Fruit fly (Drosophila melanogaster) whole organism, embryonic: ENCODE data around the gene jhamt.

Experiments used
- B-H1 ChIP-seq: fragments of 200-800 bp; sonication (Bioruptor generic); IDR thresholded peaks from 3 replicates; pipeline ENCODE4 v1.3.6; 2022; ENCODE audit warnings: missing biosample characterization, missing genetic modification characterization
- Bteb2 ChIP-seq: fragments of 200-800 bp; sonication (Bioruptor generic); optimal IDR thresholded peaks from 2 replicates; lab custom pipeline; 2016; ENCODE audit warnings: missing biosample characterization, missing genetic modification characterization
- CG10321 ChIP-seq: fragments of 200-800 bp; sonication (Bioruptor generic); IDR thresholded peaks from 2 replicates; pipeline ENCODE4 v1.3.6; 2022; ENCODE audit warnings: missing biosample characterization, missing genetic modification characterization
- CG10543 ChIP-seq: fragments of 200-800 bp; sonication (Bioruptor generic); optimal IDR thresholded peaks from 3 replicates; lab custom pipeline; 2017; ENCODE audit warnings: missing biosample characterization, mild to moderate bottlenecking, missing genetic modification characterization, moderate library complexity
- CG11093 ChIP-seq: fragments of 200-800 bp; sonication (Bioruptor generic); IDR thresholded peaks from 3 replicates; pipeline ENCODE4 v1.3.6; 2022; ENCODE audit warnings: missing biosample characterization, missing genetic modification characterization
- CG11695 ChIP-seq: fragments of 200-800 bp; sonication (Bioruptor generic); IDR thresholded peaks from 3 replicates; pipeline ENCODE4 v1.3.6; 2022; ENCODE audit warnings: missing biosample characterization, missing genetic modification characterization
- CG12659 ChIP-seq: fragments of 200-800 bp; sonication (Bioruptor generic); optimal IDR thresholded peaks from 3 replicates; lab custom pipeline; 2017; ENCODE audit warnings: mild to moderate bottlenecking, missing biosample characterization, missing genetic modification reagents, missing genetic modification characterization
- CG13123 ChIP-seq: fragments of 200-800 bp; sonication (Bioruptor generic); optimal IDR thresholded peaks from 2 replicates; lab custom pipeline; 2016; ENCODE audit warnings: missing biosample characterization, missing genetic modification characterization
- CG18011 ChIP-seq: fragments of 200-800 bp; sonication (Bioruptor generic); optimal IDR thresholded peaks from 2 replicates; lab custom pipeline; 2017; ENCODE audit warnings: missing biosample characterization, missing genetic modification characterization, mild to moderate bottlenecking, moderate library complexity, missing genotype
- CG18476 ChIP-seq: fragments of 200-800 bp; sonication (Bioruptor generic); optimal IDR thresholded peaks from 2 replicates; lab custom pipeline; 2016; ENCODE audit warnings: missing biosample characterization, mild to moderate bottlenecking, missing genetic modification characterization
- CG2129 ChIP-seq: fragments of 200-800 bp; sonication (Bioruptor generic); IDR thresholded peaks from 2 replicates; pipeline ENCODE4 v1.3.6; 2022; ENCODE audit warnings: missing biosample characterization, missing genetic modification characterization; ENCODE audit not compliant: partially characterized antibody
- CG2199 ChIP-seq: fragments of 200-800 bp; sonication (Bioruptor generic); IDR thresholded peaks from 3 replicates; pipeline ENCODE4 v1.3.6; 2022; ENCODE audit warnings: missing biosample characterization, missing genetic modification characterization
- CG2202 ChIP-seq: fragments of 200-800 bp; sonication (Bioruptor generic); optimal IDR thresholded peaks from 2 replicates; lab custom pipeline; 2018; ENCODE audit warnings: missing biosample characterization, mild to moderate bottlenecking, missing genetic modification characterization
- CG32767 ChIP-seq: fragments of 200-800 bp; sonication (Bioruptor generic); IDR thresholded peaks from 2 replicates; pipeline ENCODE4 v1.3.6; 2022; ENCODE audit warnings: missing biosample characterization, missing genetic modification characterization
- CG3847 ChIP-seq: fragments of 200-800 bp; sonication (Bioruptor generic); IDR thresholded peaks from 2 replicates; pipeline ENCODE4 v1.3.6; 2022; ENCODE audit warnings: missing biosample characterization, missing genetic modification characterization
- CG4617 ChIP-seq: fragments of 200-800 bp; sonication (Bioruptor generic); optimal IDR thresholded peaks from 3 replicates; lab custom pipeline; 2016; ENCODE audit warnings: missing biosample characterization, missing genetic modification characterization, borderline replicate concordance
- CG6272 ChIP-seq: fragments of 200-800 bp; sonication (Bioruptor generic); IDR thresholded peaks from 2 replicates; pipeline ENCODE4 v1.3.6; 2022; ENCODE audit warnings: missing biosample characterization, missing genetic modification characterization
- CG9609 ChIP-seq: fragments of 200-800 bp; sonication (Bioruptor generic); optimal IDR thresholded peaks from 3 replicates; lab custom pipeline; 2016; ENCODE audit warnings: missing biosample characterization, missing genetic modification characterization
- Dfd ChIP-seq, 2 experiments: fragments of >200 bp; optimal IDR thresholded peaks; 2 replicates each; lab custom pipeline; 2017; ENCODE audit warnings: missing biosample characterization in 2 of 2, missing genetic modification characterization in 2 of 2
- Doc2 ChIP-seq: fragments of 200-800 bp; sonication (Bioruptor generic); IDR thresholded peaks from 2 replicates; pipeline ENCODE4 v1.3.6; 2022; ENCODE audit warnings: missing biosample characterization, missing genetic modification characterization
- Doc3 ChIP-seq: fragments of 200-800 bp; sonication (Bioruptor generic); IDR thresholded peaks from 3 replicates; pipeline ENCODE4 v1.3.6; 2022; ENCODE audit warnings: missing biosample characterization, missing genetic modification characterization; ENCODE audit not compliant: partially characterized antibody
- Eip74EF ChIP-seq, 2 experiments: fragments of 200-800 bp in 1 of 2; fragments of >200 bp in 1 of 2; sonication (Bioruptor generic) in 1 of 2; optimal IDR thresholded peaks; 2 replicates each; lab custom pipeline; 2017 to 2019; ENCODE audit warnings: missing biosample characterization in 2 of 2, missing genetic modification characterization in 2 of 2, mild to moderate bottlenecking in 1 of 2, moderate library complexity in 1 of 2
- Hand ChIP-seq: fragments of 200-800 bp; sonication (Bioruptor generic); optimal IDR thresholded peaks from 2 replicates; lab custom pipeline; 2017; ENCODE audit warnings: mild to moderate bottlenecking, missing biosample characterization, missing genetic modification reagents, missing genetic modification characterization
- Hr39 ChIP-seq: fragments of >200 bp; optimal IDR thresholded peaks from 2 replicates; lab custom pipeline; 2017
- MTF-1 ChIP-seq: fragments of 200-800 bp; sonication (Bioruptor generic); optimal IDR thresholded peaks from 2 replicates; lab custom pipeline; 2018; ENCODE audit warnings: missing biosample characterization, mild to moderate bottlenecking, missing genetic modification characterization, borderline replicate concordance
- Meics ChIP-seq: fragments of 200-800 bp; sonication (Bioruptor generic); optimal IDR thresholded peaks from 2 replicates; lab custom pipeline; 2017; ENCODE audit warnings: missing biosample characterization, mild to moderate bottlenecking, missing genetic modification characterization
- Nf-YB ChIP-seq: fragments of 200-800 bp; sonication (Bioruptor generic); optimal IDR thresholded peaks from 3 replicates; lab custom pipeline; 2019; ENCODE audit warnings: missing biosample characterization, mild to moderate bottlenecking, missing genetic modification characterization, moderate library complexity
- Ravus ChIP-seq: fragments of 200-800 bp; sonication (Bioruptor generic); IDR thresholded peaks from 2 replicates; pipeline ENCODE4 v1.3.6; 2022; ENCODE audit warnings: missing biosample characterization, missing genetic modification characterization
- Sox102F ChIP-seq: fragments of 200-800 bp; sonication (Bioruptor generic); optimal IDR thresholded peaks from 2 replicates; lab custom pipeline; 2018; ENCODE audit warnings: missing biosample characterization, mild to moderate bottlenecking, missing genetic modification characterization, moderate library complexity
- Ssrp ChIP-seq: fragments of 200-800 bp; sonication (Bioruptor generic); optimal IDR thresholded peaks from 2 replicates; lab custom pipeline; 2018; ENCODE audit warnings: missing biosample characterization, mild to moderate bottlenecking, missing genetic modification characterization, moderate library complexity
- Stat92E ChIP-seq, 3 experiments: fragments of >200 bp in 2 of 3; fragments of 200-800 bp in 1 of 3; sonication (Bioruptor generic) in 1 of 3; optimal IDR thresholded peaks; 2 replicates each; lab custom pipeline; 2017 to 2019; ENCODE audit warnings: missing biosample characterization in 3 of 3, missing genetic modification characterization in 3 of 3, mild to moderate bottlenecking in 1 of 3, moderate library complexity in 1 of 3
- YL-1 ChIP-seq: fragments of 200-800 bp; sonication (Bioruptor generic); optimal IDR thresholded peaks from 3 replicates; lab custom pipeline; 2017; ENCODE audit warnings: missing biosample characterization, mild to moderate bottlenecking, missing genetic modification characterization
- amos ChIP-seq: fragments of 200-800 bp; sonication (Bioruptor generic); IDR thresholded peaks from 2 replicates; pipeline ENCODE4 v1.3.6; 2022; ENCODE audit warnings: missing biosample characterization, missing genetic modification characterization; ENCODE audit not compliant: partially characterized antibody
- bsh ChIP-seq, 2 experiments: fragments of 200-800 bp; sonication (Bioruptor generic); optimal IDR thresholded peaks; 2 replicates each; lab custom pipeline; 2017 to 2018; ENCODE audit warnings: mild to moderate bottlenecking in 2 of 2, missing biosample characterization in 2 of 2, missing genetic modification characterization in 2 of 2, moderate library complexity in 1 of 2
- fd64A ChIP-seq: fragments of 200-800 bp; sonication (Bioruptor generic); optimal IDR thresholded peaks from 3 replicates; lab custom pipeline; 2018; ENCODE audit warnings: missing biosample characterization, mild to moderate bottlenecking, missing genetic modification characterization
- gcm ChIP-seq: fragments of 200-800 bp; sonication (Bioruptor generic); optimal IDR thresholded peaks from 2 replicates; lab custom pipeline; 2019; ENCODE audit warnings: missing biosample characterization, mild to moderate bottlenecking, missing genetic modification characterization, moderate library complexity
- inv ChIP-seq: fragments of 200-800 bp; sonication (Bioruptor generic); IDR thresholded peaks from 2 replicates; pipeline ENCODE4 v1.3.6; 2022; ENCODE audit warnings: missing biosample characterization, missing genetic modification characterization; ENCODE audit not compliant: partially characterized antibody
- jumu ChIP-seq: fragments of 200-800 bp; sonication (Bioruptor generic); optimal IDR thresholded peaks from 3 replicates; lab custom pipeline; 2016; ENCODE audit warnings: missing biosample characterization, missing genetic modification characterization
- lola ChIP-seq, 3 experiments: fragments of >200 bp in 2 of 3; fragments of 200-800 bp in 1 of 3; sonication (Bioruptor generic) in 1 of 3; optimal IDR thresholded peaks; 2 replicates each; lab custom pipeline; 2017 to 2019; ENCODE audit warnings: missing biosample characterization in 3 of 3, missing genetic modification characterization in 3 of 3, mild to moderate bottlenecking in 1 of 3, moderate library complexity in 1 of 3
- luna ChIP-seq: fragments of 200-800 bp; sonication (Bioruptor generic); optimal IDR thresholded peaks from 2 replicates; lab custom pipeline; 2016; ENCODE audit warnings: missing biosample characterization, missing genetic modification characterization
- nmo ChIP-seq: fragments of 200-800 bp; sonication (Bioruptor generic); optimal IDR thresholded peaks from 2 replicates; lab custom pipeline; 2018; ENCODE audit warnings: missing biosample characterization, mild to moderate bottlenecking, missing genetic modification characterization, moderate library complexity
- pfk ChIP-seq: fragments of 200-800 bp; sonication (Bioruptor generic); optimal IDR thresholded peaks from 2 replicates; lab custom pipeline; 2018; ENCODE audit warnings: missing biosample characterization, mild to moderate bottlenecking, missing genetic modification characterization, moderate library complexity
- row ChIP-seq: fragments of 200-800 bp; sonication (Bioruptor generic); IDR thresholded peaks from 3 replicates; pipeline ENCODE4 v1.3.6; 2022; ENCODE audit warnings: missing biosample characterization, missing genetic modification characterization
- scrt ChIP-seq: fragments of 200-800 bp; sonication (Bioruptor generic); optimal IDR thresholded peaks from 2 replicates; lab custom pipeline; 2018; ENCODE audit warnings: missing biosample characterization, mild to moderate bottlenecking, missing genetic modification characterization, moderate library complexity
- sqz ChIP-seq: fragments of 200-800 bp; sonication (Bioruptor generic); optimal IDR thresholded peaks from 3 replicates; lab custom pipeline; 2018; ENCODE audit warnings: missing biosample characterization, mild to moderate bottlenecking, missing genetic modification characterization
- tio ChIP-seq: fragments of 200-800 bp; sonication (Bioruptor generic); optimal IDR thresholded peaks from 2 replicates; lab custom pipeline; 2017; ENCODE audit warnings: missing biosample characterization, missing genetic modification characterization, inconsistent platforms
- vfl ChIP-seq: fragments of 200-800 bp; sonication (Bioruptor generic); optimal IDR thresholded peaks from 2 replicates; lab custom pipeline; 2016; ENCODE audit warnings: missing biosample characterization, missing genetic modification characterization
- zen ChIP-seq: fragments of 200-800 bp; sonication (Bioruptor generic); optimal IDR thresholded peaks from 3 replicates; lab custom pipeline; 2018; ENCODE audit warnings: missing biosample characterization, mild to moderate bottlenecking, missing genetic modification characterization, moderate library complexity

Gene jhamt

dm6 chr2L:16350160-16350633 is 15.5 kb upstream of the jhamt start (continued):
- TF ChIP-seq CG11093 (GFP tag; lab: Robert Waterston, UW) (peak; percentile 51; the same call in 2 of the 3 replicates), Dfd (GFP tag; optimal IDR thresholded peaks at IDR 0.05; lab: Kevin White, UChicago) (no peak), CG18011 (GFP tag; lab: Kevin White, UChicago) (peak; percentile 12), Hr39 (lab: Kevin White, UChicago) (no peak), Meics (GFP tag; lab: Kevin White, UChicago) (peak; percentile 79), scrt (GFP tag; lab: Kevin White, UChicago) (peak; percentile 23), Doc2 (GFP tag; lab: Robert Waterston, UW) (no peak), CG4617 (peak; percentile 35), Doc3 (GFP tag; lab: Robert Waterston, UW) (0 out of 3 replicates have a peak, but pooled peaks have one; percentile 37), CG2199 (GFP tag; lab: Robert Waterston, UW) (peak; percentile 86), B-H1 (peak; percentile 72), zen (peak; percentile 47), CG10543 (GFP tag; lab: Kevin White, UChicago) (no peak), lola (GFP tag; optimal IDR thresholded peaks at IDR 0.05; lab: Kevin White, UChicago) (peak in 1 of 3 experiments; percentile 65), luna (GFP tag; lab: Kevin White, UChicago) (no peak), Bteb2 (peak; percentile 27), Ssrp (tag; lab: Kevin White, UChicago) (peak; percentile 77), Nf-YB (GFP tag; lab: Kevin White, UChicago) (peak; percentile 29), fd64A (GFP tag; lab: Kevin White, UChicago) (no peak), bsh (GFP tag; optimal IDR thresholded peaks at IDR 0.05; lab: Kevin White, UChicago) (peak in 1 of 2 experiments; percentile 21), amos (GFP tag; lab: Robert Waterston, UW) (peak; percentile 72), tio (GFP tag; lab: Kevin White, UChicago) (peak; percentile 65), CG13123 (GFP tag; lab: Kevin White, UChicago) (peak; percentile 43), Eip74EF (GFP tag; optimal IDR thresholded peaks at IDR 0.05; lab: Kevin White, UChicago) (no peak), CG9609 (peak; percentile 43), sqz (GFP tag; lab: Kevin White, UChicago) (peak; percentile 82), row (peak; percentile 88), MTF-1 (GFP tag; lab: Kevin White, UChicago) (peak; percentile 12), CG6272 (peak; percentile 71; the same call in 1 of the 2 replicates), inv (GFP tag; lab: Robert Waterston, UW) (peak; percentile 55), vfl (GFP tag; lab: Kevin White, UChicago) (peak; percentile 69), nmo (GFP tag; lab: Kevin White, UChicago) (peak; percentile 78), CG12659 (peak; percentile 84), Stat92E (GFP tag; optimal IDR thresholded peaks at IDR 0.05; lab: Kevin White, UChicago) (no peak), YL-1 (peak; percentile 78), CG11695 (peak; percentile 55; the same call in 1 of the 3 replicates), CG32767 (GFP tag; lab: Robert Waterston, UW) (no peak), CG2129 (GFP tag; lab: Robert Waterston, UW) (no peak), Sox102F (GFP tag; lab: Kevin White, UChicago) (peak; percentile 76), Hand (GFP tag; lab: Kevin White, UChicago) (peak; percentile 34), CG2202 (tag; lab: Kevin White, UChicago) (no peak), CG10321 (GFP tag; lab: Robert Waterston, UW) (0 out of 2 replicates have a peak, but pooled peaks have one; percentile 40), CG18476 (GFP tag; lab: Kevin White, UChicago) (no peak), Ravus (GFP tag; lab: Robert Waterston, UW) (peak; percentile 12; the same call in 1 of the 2 replicates), CG3847 (peak; percentile 90), pfk (peak; percentile 67), gcm (GFP tag; lab: Kevin White, UChicago) (no peak), jumu (GFP tag; lab: Kevin White, UChicago) (peak; percentile 71)
